Fruit fly (Drosophila melanogaster) S2 (cell line): ENCODE results near the gene Send2.

Source experiments
- CG8478 ChIP-seq: fragments of >200 bp; optimal IDR thresholded peaks from 2 replicates; lab custom pipeline; 2018
- CTCF ChIP-seq, 2 experiments: fragments of >200 bp; optimal IDR thresholded peaks; 2 replicates each; lab custom pipeline; 2018

The Send2 gene

dm6 chr2L:14346588-14346987, at the start of gene Send2:
TSS of gene Send2 (minus strand) at chr2L:14346688.
- TF ChIP-seq CG8478 (lab: Kevin White, UChicago) = no peak
- no peak for TF ChIP-seq CTCF (optimal IDR thresholded peaks at IDR 0.05; lab: Kevin White, UChicago)

DNA sequence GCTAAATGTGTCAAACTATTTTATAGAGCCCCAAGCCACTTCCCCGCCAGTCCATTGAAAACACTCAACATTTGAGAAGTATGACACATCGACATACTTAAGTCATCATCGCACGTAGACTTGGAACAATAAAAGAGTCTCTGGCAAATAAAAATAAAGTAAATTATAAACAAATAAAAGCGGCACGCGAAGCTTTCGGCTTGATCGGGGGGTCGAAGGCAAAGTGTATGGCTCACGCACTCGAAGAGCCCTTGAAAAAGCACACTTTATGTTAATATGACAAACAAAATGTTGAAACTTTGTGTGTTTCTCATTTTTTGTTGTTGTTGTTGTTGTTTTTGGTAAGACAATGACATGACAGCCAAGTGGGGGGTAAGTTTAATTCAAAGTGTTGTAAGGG, 49.8 kb upstream of the Send2 start:
- no peak for TF ChIP-seq CTCF (optimal IDR thresholded peaks at IDR 0.05; lab: Kevin White, UChicago)
- no peak for TF ChIP-seq CG8478 (lab: Kevin White, UChicago)

DNA sequence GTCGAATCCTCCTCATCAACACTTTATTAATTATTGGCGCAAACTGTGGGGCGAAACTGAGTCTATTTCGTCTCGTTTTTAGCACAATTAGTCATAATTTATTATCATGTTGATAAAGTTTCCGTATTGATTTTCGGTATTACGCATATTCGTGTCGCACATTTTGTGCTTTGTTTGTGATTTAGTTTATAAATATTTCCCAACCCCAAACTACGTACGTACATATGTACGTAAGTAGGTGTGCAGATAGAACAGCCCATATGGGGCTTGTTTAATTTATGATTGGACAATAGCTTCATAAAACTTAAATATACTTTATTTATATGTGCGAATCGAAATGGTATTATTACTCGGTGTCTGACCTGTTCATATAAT, 48.6 kb upstream of the Send2 start:
- TF ChIP-seq CTCF (optimal IDR thresholded peaks at IDR 0.05; lab: Kevin White, UChicago) (no peak), CG8478 (lab: Kevin White, UChicago) (no peak)

- TF ChIP-seq CTCF (optimal IDR thresholded peaks at IDR 0.05; lab: Kevin White, UChicago) (no peak), CG8478 (lab: Kevin White, UChicago) (no peak)
Measured at dm6 chr2L:14394298-14395064, 48.0 kb upstream of the Send2 start.

- TF ChIP-seq CTCF (optimal IDR thresholded peaks at IDR 0.05; lab: Kevin White, UChicago) (no peak), CG8478 (lab: Kevin White, UChicago) (no peak)
Measured at dm6 chr2L:14393527-14393926, 47.0 kb upstream of the Send2 start.

dm6 chr2L:14388448-14388847, 42.0 kb upstream of the Send2 start:
- TF ChIP-seq CTCF (optimal IDR thresholded peaks at IDR 0.05; lab: Kevin White, UChicago) = no peak
- TF ChIP-seq CG8478 (lab: Kevin White, UChicago) = no peak

DNA sequence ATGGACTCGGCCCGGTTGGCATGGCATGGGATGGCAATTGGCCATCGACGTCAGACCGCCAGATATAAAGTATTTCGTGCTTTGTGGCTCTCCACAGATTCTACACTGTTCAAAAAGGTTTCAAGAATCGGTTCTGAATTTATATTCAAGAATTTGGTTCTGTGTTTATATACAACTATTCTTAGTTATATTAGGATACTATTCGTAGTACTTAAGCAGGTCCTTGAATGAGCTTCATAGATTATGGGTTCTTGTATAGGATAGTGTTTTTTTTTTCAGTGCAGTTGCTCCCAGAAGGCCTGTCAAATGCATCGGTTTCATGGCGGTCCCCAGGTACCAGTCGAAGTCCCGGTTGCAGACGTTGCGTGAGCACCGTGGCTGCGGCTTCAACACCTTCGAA, 40.0 kb upstream of the Send2 start:
- TF ChIP-seq CG8478 (lab: Kevin White, UChicago) (no peak), CTCF (optimal IDR thresholded peaks at IDR 0.05; lab: Kevin White, UChicago) (no peak)

DNA sequence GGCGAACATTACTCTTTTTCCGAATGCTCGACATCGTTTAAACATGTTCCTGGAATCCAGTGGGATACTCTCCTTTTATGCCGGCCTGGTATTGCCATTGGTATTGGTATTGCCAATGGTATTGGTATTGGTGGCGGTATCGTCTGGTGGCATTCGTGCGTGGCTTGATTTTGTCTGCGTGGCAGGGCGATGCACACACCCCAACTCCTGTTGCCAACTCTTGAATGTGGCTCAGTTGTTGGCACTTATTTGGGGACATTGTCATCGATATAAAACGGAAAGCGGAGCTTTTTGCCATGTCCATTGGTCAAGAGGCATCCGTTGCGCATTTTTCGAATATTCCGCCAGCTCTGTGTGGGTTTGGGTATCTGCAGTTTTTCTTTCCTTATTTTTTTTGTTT, 35.4 kb upstream of the Send2 start:
- TF ChIP-seq CG8478 (lab: Kevin White, UChicago) = no peak
- no peak for TF ChIP-seq CTCF (optimal IDR thresholded peaks at IDR 0.05; lab: Kevin White, UChicago)

DNA sequence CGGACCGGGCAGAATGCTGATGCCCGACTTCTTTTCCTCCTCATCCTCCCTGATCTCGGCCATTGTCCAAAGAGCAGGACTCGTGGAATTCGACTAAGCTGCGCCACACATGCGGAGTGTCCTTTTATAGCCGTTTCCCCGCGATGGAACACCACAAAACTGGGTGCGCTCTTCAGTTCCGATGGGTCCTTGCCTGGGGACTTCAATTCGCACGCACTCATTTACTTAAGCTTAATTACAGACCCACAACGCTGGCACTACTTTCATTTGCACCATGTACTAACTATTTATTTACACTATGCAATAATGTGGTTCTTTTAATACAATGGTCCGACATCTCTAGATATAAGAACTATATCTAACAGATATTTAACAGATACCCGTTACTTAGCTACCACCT, 34.6 kb upstream of the Send2 start, which contains the start of gene ppk:
ppk (minus strand) TSS at position 101 of the 400 bp plus-strand sequence.
- TF ChIP-seq CTCF (optimal IDR thresholded peaks at IDR 0.05; lab: Kevin White, UChicago) (no peak), CG8478 (lab: Kevin White, UChicago) (no peak)

- TF ChIP-seq CG8478 (lab: Kevin White, UChicago) = no peak
- no peak for TF ChIP-seq CTCF (optimal IDR thresholded peaks at IDR 0.05; lab: Kevin White, UChicago)
Measured at dm6 chr2L:14376484-14377254, 30.2 kb upstream of the Send2 start.

- TF ChIP-seq CTCF (optimal IDR thresholded peaks at IDR 0.05; lab: Kevin White, UChicago) (no peak), CG8478 (lab: Kevin White, UChicago) (no peak)
Measured at dm6 chr2L:14374024-14374423, 27.5 kb upstream of the Send2 start.

DNA sequence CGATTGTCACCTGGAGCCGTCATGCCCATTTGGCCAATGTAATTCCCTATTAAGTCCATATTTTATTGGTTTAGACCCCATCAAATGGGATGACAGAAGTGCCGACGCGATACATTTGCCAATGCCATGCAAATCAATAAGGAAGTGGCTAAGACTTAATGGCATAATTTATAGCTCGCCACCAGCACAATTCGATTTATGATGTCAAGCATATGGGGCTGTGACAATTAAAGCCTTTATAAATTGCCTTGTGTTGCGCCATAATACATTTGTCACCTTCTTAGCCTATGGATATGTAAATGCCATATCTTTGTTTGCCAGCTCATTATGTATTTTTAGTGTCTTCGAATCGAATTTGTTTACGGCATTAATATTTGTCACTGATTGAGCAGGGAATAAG, 26.8 kb upstream of the Send2 start:
- TF ChIP-seq CTCF (optimal IDR thresholded peaks at IDR 0.05; lab: Kevin White, UChicago) = no peak

- TF ChIP-seq CTCF (optimal IDR thresholded peaks at IDR 0.05; lab: Kevin White, UChicago) (no peak), CG8478 (lab: Kevin White, UChicago) (no peak)
Measured at dm6 chr2L:14372254-14372717, 25.8 kb upstream of the Send2 start.

dm6 chr2L:14370777-14371096, 24.2 kb upstream of the Send2 start:
- TF ChIP-seq CTCF (optimal IDR thresholded peaks at IDR 0.05; lab: Kevin White, UChicago) = no peak
- TF ChIP-seq CG8478 (lab: Kevin White, UChicago) = no peak

dm6 chr2L:14369933-14370776, 23.7 kb upstream of the Send2 start:
- TF ChIP-seq CG8478 (lab: Kevin White, UChicago) = no peak
- no peak for TF ChIP-seq CTCF (optimal IDR thresholded peaks at IDR 0.05; lab: Kevin White, UChicago)
